Worm (Caenorhabditis elegans): ENCODE results near the gene K11D12.8.

- TF ChIP-seq egl-27 (tag; optimal IDR thresholded peaks at IDR 0.05) (no peak), lin-39 (tag; optimal IDR thresholded peaks at IDR 0.05) (no peak), mdl-1 (tag; optimal IDR thresholded peaks at IDR 0.05) (no peak), lin-14 (GFP tag; optimal IDR thresholded peaks at IDR 0.05) (no peak), mep-1 (tag; optimal IDR thresholded peaks at IDR 0.05) (no peak), sup-37 (GFP tag; optimal IDR thresholded peaks at IDR 0.05) (no peak), dsc-1 (tag; optimal IDR thresholded peaks at IDR 0.05) (no peak)
Observed at ce11 chrV:5018810-5019274, 22.0 kb downstream of the K11D12.8 start, which contains the start of gene srr-4.

Measured in whole organism, L1 larva.